Worm (Caenorhabditis elegans) whole organism, L2 larva: Measurements from ENCODE around the gene unc-70.

Source experiments
- dmd-4 ChIP-seq: sonication (generic microtip); optimal IDR thresholded peaks from 2 replicates; lab custom pipeline; 2017; ENCODE audit warnings: missing biosample characterization, missing genetic modification characterization
- elt-1 ChIP-seq: fragments of 150-350 bp; optimal IDR thresholded peaks from 2 replicates; lab custom pipeline; 2014; ENCODE audit warnings: missing biosample characterization, missing genetic modification characterization
- lsy-2 ChIP-seq, 2 experiments: fragments of 150-350 bp in 1 of 2; sonication (generic microtip) in 1 of 2; optimal IDR thresholded peaks; 2 replicates each; lab custom pipeline; 2014 to 2017; ENCODE audit warnings: missing biosample characterization in 2 of 2, missing genetic modification characterization in 2 of 2
- nhr-12 ChIP-seq: fragments of 150-350 bp; optimal IDR thresholded peaks from 2 replicates; lab custom pipeline; 2014; ENCODE audit warnings: missing biosample characterization, missing genetic modification characterization
- peb-1 ChIP-seq: fragments of 150-350 bp; optimal IDR thresholded peaks from 2 replicates; lab custom pipeline; 2014; ENCODE audit warnings: missing biosample characterization, missing genetic modification characterization
- snpc-4 ChIP-seq: fragments of 150-350 bp; optimal IDR thresholded peaks from 2 replicates; lab custom pipeline; 2014; ENCODE audit warnings: missing biosample characterization, missing genetic modification characterization
- unc-62 ChIP-seq: fragments of 150-350 bp; optimal IDR thresholded peaks from 2 replicates; lab custom pipeline; 2014; ENCODE audit warnings: missing biosample characterization, missing genetic modification reagents, missing genetic modification characterization
- ztf-11 ChIP-seq: sonication (generic microtip); optimal IDR thresholded peaks from 2 replicates; lab custom pipeline; 2017; ENCODE audit warnings: missing biosample characterization, missing genetic modification characterization

DNA sequence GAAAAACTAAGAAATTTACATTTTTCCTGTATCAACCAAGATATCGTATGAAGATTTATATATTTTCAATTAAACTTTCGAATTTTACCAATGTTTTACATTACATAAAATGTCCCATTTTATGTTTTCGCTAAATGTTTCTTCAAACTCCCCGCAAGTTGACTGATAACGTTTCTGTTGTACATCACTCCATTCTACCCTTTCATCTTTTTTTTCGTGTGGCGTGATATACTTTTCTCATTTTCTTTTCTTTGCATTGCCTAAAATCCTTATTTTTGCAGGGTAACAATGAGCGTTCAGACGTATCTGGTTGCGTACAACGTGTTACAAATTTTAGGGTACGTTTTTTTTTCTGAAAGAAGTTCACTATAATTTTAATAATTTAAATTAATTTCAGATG lies 42.1 kb upstream of the unc-70 start, which contains the start of gene hpo-8:
- TF ChIP-seq ztf-11 (tag; lab: Kevin White, UChicago) (no peak), snpc-4 (tag; lab: Kevin White, UChicago) (no peak), unc-62 (GFP tag; lab: Kevin White, UChicago) (no peak), elt-1 (tag; lab: Kevin White, UChicago) (no peak), lsy-2 (tag; optimal IDR thresholded peaks at IDR 0.05; lab: Kevin White, UChicago) (no peak), dmd-4 (tag; lab: Kevin White, UChicago) (no peak), nhr-12 (tag; lab: Kevin White, UChicago) (no peak), peb-1 (tag; lab: Kevin White, UChicago) (no peak)
